Fruit fly (Drosophila melanogaster) whole organism, embryonic: ENCODE measurements around the gene Rbp1-like.

Experiments used
- Abd-B ChIP-seq: fragments of 200-800 bp; sonication (Bioruptor generic); optimal IDR thresholded peaks from 2 replicates; lab custom pipeline; 2018; ENCODE audit warnings: missing biosample characterization, mild to moderate bottlenecking, missing genetic modification characterization, moderate library complexity
- Asciz ChIP-seq: fragments of 200-800 bp; sonication (Bioruptor generic); optimal IDR thresholded peaks from 2 replicates; lab custom pipeline; 2017; ENCODE audit warnings: missing biosample characterization, mild to moderate bottlenecking, missing genetic modification characterization, missing genetic modification reagents
- Atf-2 ChIP-seq: fragments of 200-800 bp; sonication (Bioruptor generic); optimal IDR thresholded peaks from 2 replicates; lab custom pipeline; 2016; ENCODE audit warnings: missing biosample characterization, missing genetic modification characterization
- B-H2 ChIP-seq: fragments of 200-800 bp; sonication (Bioruptor generic); optimal IDR thresholded peaks from 2 replicates; lab custom pipeline; 2018; ENCODE audit warnings: missing biosample characterization, mild to moderate bottlenecking, missing genetic modification characterization
- Bteb2 ChIP-seq: fragments of 200-800 bp; sonication (Bioruptor generic); optimal IDR thresholded peaks from 2 replicates; lab custom pipeline; 2016; ENCODE audit warnings: missing biosample characterization, missing genetic modification characterization
- CG10209 ChIP-seq: fragments of 200-800 bp; sonication (Bioruptor generic); optimal IDR thresholded peaks from 3 replicates; lab custom pipeline; 2017; ENCODE audit warnings: missing biosample characterization, mild to moderate bottlenecking, missing genetic modification characterization, missing genetic modification reagents
- CG10431 ChIP-seq: fragments of 200-800 bp; sonication (Bioruptor generic); optimal IDR thresholded peaks from 3 replicates; lab custom pipeline; 2018; ENCODE audit warnings: missing biosample characterization, mild to moderate bottlenecking, missing genetic modification characterization
- CG10462 ChIP-seq: fragments of 200-800 bp; sonication (Bioruptor generic); optimal IDR thresholded peaks from 2 replicates; lab custom pipeline; 2016; ENCODE audit warnings: missing biosample characterization, missing genetic modification characterization
- CG10979 ChIP-seq: fragments of 200-800 bp; sonication (Bioruptor generic); optimal IDR thresholded peaks from 2 replicates; lab custom pipeline; 2018; ENCODE audit warnings: missing biosample characterization, mild to moderate bottlenecking, missing genetic modification characterization, moderate library complexity
- CG12104 ChIP-seq: fragments of 200-800 bp; sonication (Bioruptor generic); optimal IDR thresholded peaks from 3 replicates; lab custom pipeline; 2016; ENCODE audit warnings: missing biosample characterization, missing genetic modification characterization
- CG12659 ChIP-seq: fragments of 200-800 bp; sonication (Bioruptor generic); optimal IDR thresholded peaks from 3 replicates; lab custom pipeline; 2017; ENCODE audit warnings: mild to moderate bottlenecking, missing biosample characterization, missing genetic modification reagents, missing genetic modification characterization
- CG15269 ChIP-seq: fragments of 200-800 bp; sonication (Bioruptor generic); optimal IDR thresholded peaks from 2 replicates; lab custom pipeline; 2018; ENCODE audit warnings: missing biosample characterization, mild to moderate bottlenecking, missing genetic modification characterization, moderate library complexity
- CG15514 ChIP-seq: fragments of 200-800 bp; sonication (Bioruptor generic); optimal IDR thresholded peaks from 3 replicates; lab custom pipeline; 2017; ENCODE audit warnings: missing biosample characterization, missing genetic modification characterization, mild to moderate bottlenecking, moderate library complexity, missing genetic modification reagents
- CG1602 ChIP-seq: fragments of 200-800 bp; sonication (Bioruptor generic); optimal IDR thresholded peaks from 3 replicates; lab custom pipeline; 2016; ENCODE audit warnings: missing biosample characterization, missing genetic modification characterization
- CG16779 ChIP-seq: fragments of 200-800 bp; sonication (Bioruptor generic); IDR thresholded peaks from 2 replicates; pipeline ENCODE4 v1.3.6; 2022; ENCODE audit warnings: missing biosample characterization, missing genetic modification characterization
- CG17186 ChIP-seq: fragments of 200-800 bp; sonication (Bioruptor generic); optimal IDR thresholded peaks from 3 replicates; lab custom pipeline; 2017; ENCODE audit warnings: missing biosample characterization, missing genetic modification reagents, missing genetic modification characterization
- CG1792 ChIP-seq: fragments of 200-800 bp; sonication (Bioruptor generic); optimal IDR thresholded peaks from 2 replicates; lab custom pipeline; 2016; ENCODE audit warnings: missing biosample characterization, missing genetic modification characterization
- CG30020 ChIP-seq: fragments of 200-800 bp; optimal IDR thresholded peaks from 2 replicates; lab custom pipeline; 2019; ENCODE audit warnings: missing biosample characterization, mild to moderate bottlenecking, missing genetic modification characterization, moderate library complexity
- CG31441 ChIP-seq: fragments of 200-800 bp; sonication (Bioruptor generic); IDR thresholded peaks from 2 replicates; pipeline ENCODE4 v1.3.6; 2022; ENCODE audit warnings: missing biosample characterization, missing genetic modification characterization
- CG34422 ChIP-seq: fragments of 200-800 bp; sonication (Bioruptor generic); IDR thresholded peaks from 3 replicates; pipeline ENCODE4 v1.3.6; 2022; ENCODE audit warnings: missing biosample characterization, missing genetic modification characterization
- CG6813 ChIP-seq: fragments of 200-800 bp; sonication (Bioruptor generic); optimal IDR thresholded peaks from 2 replicates; lab custom pipeline; 2017; ENCODE audit warnings: missing biosample characterization, missing genetic modification characterization, mild to moderate bottlenecking, moderate library complexity, missing genetic modification reagents
- CG6854 ChIP-seq: fragments of 200-800 bp; sonication (Bioruptor generic); optimal IDR thresholded peaks from 3 replicates; lab custom pipeline; 2017; ENCODE audit warnings: missing biosample characterization, mild to moderate bottlenecking, missing genetic modification characterization
- CG7745 ChIP-seq: fragments of 200-800 bp; sonication (Bioruptor generic); optimal IDR thresholded peaks from 2 replicates; lab custom pipeline; 2018; ENCODE audit warnings: missing biosample characterization, mild to moderate bottlenecking, missing genetic modification characterization, moderate library complexity
- CG7786 ChIP-seq: fragments of 200-800 bp; sonication (Bioruptor generic); optimal IDR thresholded peaks from 2 replicates; lab custom pipeline; 2016; ENCODE audit warnings: missing biosample characterization, missing genetic modification characterization
- CG8089 ChIP-seq: fragments of 200-800 bp; sonication (Bioruptor generic); optimal IDR thresholded peaks from 3 replicates; lab custom pipeline; 2016; ENCODE audit warnings: missing biosample characterization, missing genetic modification characterization
- CG8290 ChIP-seq, 3 experiments: fragments of 200-800 bp; sonication (Bioruptor generic); optimal IDR thresholded peaks; 2 replicates each; lab custom pipeline; 2016 to 2019; ENCODE audit warnings: missing biosample characterization in 3 of 3, missing genetic modification characterization in 3 of 3, mild to moderate bottlenecking in 2 of 3, moderate library complexity in 1 of 3
- CG8478 ChIP-seq: fragments of >200 bp; optimal IDR thresholded peaks from 2 replicates; lab custom pipeline; 2018
- CG8944 ChIP-seq: fragments of 200-800 bp; sonication (Bioruptor generic); optimal IDR thresholded peaks from 3 replicates; lab custom pipeline; 2016; ENCODE audit warnings: missing biosample characterization, missing genetic modification characterization
- CG9215 ChIP-seq: fragments of 200-800 bp; sonication (Bioruptor generic); IDR thresholded peaks from 2 replicates; pipeline ENCODE4 v1.3.6; 2022; ENCODE audit warnings: missing biosample characterization, missing genetic modification characterization
- D19B ChIP-seq: fragments of 200-800 bp; sonication (Bioruptor generic); optimal IDR thresholded peaks from 2 replicates; lab custom pipeline; 2017; ENCODE audit warnings: missing biosample characterization, mild to moderate bottlenecking, missing genetic modification characterization
- Doc2 ChIP-seq: fragments of 200-800 bp; sonication (Bioruptor generic); IDR thresholded peaks from 2 replicates; pipeline ENCODE4 v1.3.6; 2022; ENCODE audit warnings: missing biosample characterization, missing genetic modification characterization
- HLH3B ChIP-seq: fragments of 200-800 bp; sonication (Bioruptor generic); IDR thresholded peaks from 2 replicates; pipeline ENCODE4 v1.3.6; 2022; ENCODE audit warnings: missing biosample characterization, missing genetic modification characterization
- Lim3 ChIP-seq: fragments of 200-800 bp; sonication (Bioruptor generic); IDR thresholded peaks from 2 replicates; pipeline ENCODE4 v1.3.6; 2022; ENCODE audit warnings: missing biosample characterization, missing genetic modification characterization
- NK7.1 ChIP-seq: fragments of 200-800 bp; sonication (Bioruptor generic); optimal IDR thresholded peaks from 3 replicates; lab custom pipeline; 2016; ENCODE audit warnings: missing biosample characterization, missing genetic modification characterization
- NfI ChIP-seq: fragments of 200-800 bp; sonication (Bioruptor generic); optimal IDR thresholded peaks from 3 replicates; lab custom pipeline; 2018; ENCODE audit warnings: missing biosample characterization, mild to moderate bottlenecking, missing genetic modification characterization, moderate library complexity
- Poxn ChIP-seq: fragments of 200-800 bp; sonication (Bioruptor generic); IDR thresholded peaks from 2 replicates; pipeline ENCODE4 v1.3.6; 2022; ENCODE audit warnings: missing biosample characterization, missing genetic modification characterization
- Side ChIP-seq: fragments of 200-800 bp; sonication (Bioruptor generic); optimal IDR thresholded peaks from 2 replicates; lab custom pipeline; 2016; ENCODE audit warnings: missing biosample characterization, missing genetic modification characterization
- cg ChIP-seq: fragments of 200-800 bp; sonication (Bioruptor generic); optimal IDR thresholded peaks from 3 replicates; lab custom pipeline; 2019; ENCODE audit warnings: missing biosample characterization, mild to moderate bottlenecking, missing genetic modification characterization, moderate library complexity
- disco-r ChIP-seq: fragments of 200-800 bp; sonication (Bioruptor generic); optimal IDR thresholded peaks from 2 replicates; lab custom pipeline; 2016; ENCODE audit warnings: missing biosample characterization, missing genetic modification characterization
- dmrt99B ChIP-seq: fragments of 200-800 bp; sonication (Bioruptor generic); optimal IDR thresholded peaks from 2 replicates; lab custom pipeline; 2018; ENCODE audit warnings: missing biosample characterization, mild to moderate bottlenecking, missing genetic modification characterization, moderate library complexity
- hkb ChIP-seq, 2 experiments: fragments of 200-800 bp in 1 of 2; fragments of >200 bp in 1 of 2; sonication (Bioruptor generic) in 1 of 2; IDR thresholded peaks in 1 of 2; optimal IDR thresholded peaks in 1 of 2; 2 replicates each; pipeline versions ENCODE4 v1.3.6 to Lab custom; 2017 to 2022; ENCODE audit warnings: missing biosample characterization in 1 of 2, missing genetic modification characterization in 1 of 2
- hth ChIP-seq: fragments of >200 bp; optimal IDR thresholded peaks from 2 replicates; lab custom pipeline; 2017; ENCODE audit warnings: inconsistent platforms
- mld ChIP-seq: fragments of 200-800 bp; sonication (Bioruptor generic); IDR thresholded peaks from 3 replicates; pipeline ENCODE4 v1.3.6; 2022; ENCODE audit warnings: missing biosample characterization, missing genetic modification characterization; ENCODE audit not compliant: partially characterized antibody
- nerfin-2 ChIP-seq: fragments of 200-800 bp; sonication (Bioruptor generic); IDR thresholded peaks from 2 replicates; pipeline ENCODE4 v1.3.6; 2022; ENCODE audit warnings: missing biosample characterization, missing genetic modification characterization; ENCODE audit not compliant: partially characterized antibody
- pum ChIP-seq: fragments of 200-800 bp; sonication (Bioruptor generic); optimal IDR thresholded peaks from 2 replicates; lab custom pipeline; 2016; ENCODE audit warnings: missing biosample characterization, missing genetic modification characterization
- run ChIP-seq: fragments of 200-800 bp; sonication (Bioruptor generic); optimal IDR thresholded peaks from 3 replicates; lab custom pipeline; 2018; ENCODE audit warnings: missing biosample characterization, mild to moderate bottlenecking, missing genetic modification characterization
- sna ChIP-seq: fragments of 200-800 bp; sonication (Bioruptor generic); IDR thresholded peaks from 2 replicates; pipeline ENCODE4 v1.3.6; 2022; ENCODE audit warnings: missing biosample characterization, missing genetic modification characterization; ENCODE audit not compliant: partially characterized antibody
- tap ChIP-seq: fragments of 200-800 bp; optimal IDR thresholded peaks from 3 replicates; lab custom pipeline; 2019; ENCODE audit warnings: missing biosample characterization, mild to moderate bottlenecking, missing genetic modification characterization, moderate library complexity
- trh ChIP-seq: fragments of 200-800 bp; sonication (Bioruptor generic); optimal IDR thresholded peaks from 2 replicates; lab custom pipeline; 2016; ENCODE audit warnings: missing biosample characterization, missing genetic modification characterization
- z ChIP-seq: fragments of 200-800 bp; sonication (Bioruptor generic); IDR thresholded peaks from 3 replicates; pipeline ENCODE4 v1.3.6; 2022; ENCODE audit warnings: missing biosample characterization, missing genetic modification characterization
- zf30C ChIP-seq: fragments of 200-800 bp; sonication (Bioruptor generic); optimal IDR thresholded peaks from 3 replicates; lab custom pipeline; 2018; ENCODE audit warnings: missing biosample characterization, mild to moderate bottlenecking, missing genetic modification characterization

Gene Rbp1-like

dm6 chrX:13376520-13376919 lies 8.2 kb downstream of the Rbp1-like start (continued):
- TF ChIP-seq CG10209 = peak; percentile 24
- TF ChIP-seq CG10462 = no peak
- no peak for TF ChIP-seq CG12659 (GFP tag; lab: Kevin White, UChicago)
- TF ChIP-seq tap (tag; lab: Kevin White, UChicago) = no peak
- peak; percentile 18 for TF ChIP-seq Bteb2 (GFP tag; lab: Kevin White, UChicago)
- no peak for TF ChIP-seq HLH3B
- no peak for TF ChIP-seq CG16779 (GFP tag; lab: Robert Waterston, UW)
- no peak for TF ChIP-seq CG10979
- no peak for TF ChIP-seq CG8089 (GFP tag; lab: Kevin White, UChicago)
- TF ChIP-seq Abd-B = no peak
- TF ChIP-seq Atf-2 (GFP tag; lab: Kevin White, UChicago) = no peak
- TF ChIP-seq mld (GFP tag; lab: Robert Waterston, UW) = no peak
- TF ChIP-seq CG17186 (GFP tag; lab: Kevin White, UChicago) = no peak
- TF ChIP-seq Side (GFP tag; lab: Kevin White, UChicago) = no peak
- TF ChIP-seq hkb (optimal IDR thresholded peaks at IDR 0.05; lab: Kevin White, UChicago) = no peak
- TF ChIP-seq hkb (GFP tag; IDR thresholded peaks at IDR 0.05; lab: Robert Waterston, UW) = peak; percentile 25; the same call in 1 of the 2 replicates
- TF ChIP-seq Poxn (GFP tag; lab: Robert Waterston, UW) = no peak
- TF ChIP-seq CG7745 (tag; lab: Kevin White, UChicago) = no peak
- TF ChIP-seq CG31441 (GFP tag; lab: Robert Waterston, UW) = no peak
- TF ChIP-seq CG8290 (GFP tag; optimal IDR thresholded peaks at IDR 0.05; lab: Kevin White, UChicago) = no peak
- peak in 1 of 2 experiments; percentile 43 for TF ChIP-seq CG8290 (tag; optimal IDR thresholded peaks at IDR 0.05; lab: Kevin White, UChicago)
- TF ChIP-seq CG34422 (GFP tag; lab: Robert Waterston, UW) = no peak
- TF ChIP-seq CG8478 (lab: Kevin White, UChicago) = no peak
- TF ChIP-seq CG6813 (GFP tag; lab: Kevin White, UChicago) = no peak
- TF ChIP-seq CG30020 (tag; lab: Kevin White, UChicago) = no peak
- TF ChIP-seq CG7786 = peak; percentile 19
- no peak for TF ChIP-seq dmrt99B (tag; lab: Kevin White, UChicago)
- no peak for TF ChIP-seq Lim3 (GFP tag; lab: Robert Waterston, UW)
- no peak for TF ChIP-seq NfI
- no peak for TF ChIP-seq CG12104
- peak; percentile 29 for TF ChIP-seq CG15514 (GFP tag; lab: Kevin White, UChicago)
- TF ChIP-seq CG8944 (GFP tag; lab: Kevin White, UChicago) = no peak
- no peak for TF ChIP-seq CG6854 (GFP tag; lab: Kevin White, UChicago)
- TF ChIP-seq pum (GFP tag; lab: Kevin White, UChicago) = no peak
- no peak for TF ChIP-seq cg
- TF ChIP-seq CG15269 (tag; lab: Kevin White, UChicago) = no peak
- no peak for TF ChIP-seq CG10431 (GFP tag; lab: Kevin White, UChicago)
- no peak for TF ChIP-seq z (GFP tag; lab: Robert Waterston, UW)
- TF ChIP-seq CG9215 (GFP tag; lab: Robert Waterston, UW) = no peak
- no peak for TF ChIP-seq trh (GFP tag; lab: Kevin White, UChicago)
- TF ChIP-seq D19B (GFP tag; lab: Kevin White, UChicago) = no peak
- no peak for TF ChIP-seq B-H2 (GFP tag; lab: Kevin White, UChicago)
- no peak for TF ChIP-seq sna
- TF ChIP-seq CG1792 = no peak
- TF ChIP-seq hth (lab: Kevin White, UChicago) = no peak
- TF ChIP-seq zf30C = no peak
- no peak for TF ChIP-seq run (tag; lab: Kevin White, UChicago)
- no peak for TF ChIP-seq nerfin-2 (GFP tag; lab: Robert Waterston, UW)
- TF ChIP-seq disco-r (GFP tag; lab: Kevin White, UChicago) = no peak
- TF ChIP-seq NK7.1 (GFP tag; lab: Kevin White, UChicago) = no peak
- TF ChIP-seq Asciz (GFP tag; lab: Kevin White, UChicago) = no peak
- no peak for TF ChIP-seq Doc2 (GFP tag; lab: Robert Waterston, UW)
- TF ChIP-seq CG1602 = no peak
